Fruit fly (Drosophila melanogaster): Measurements from ENCODE around the gene Mnt.
A peak's percentile ranks its signal among the peaks of the same experiment; 100 is the strongest.

Mnt gene

DNA sequence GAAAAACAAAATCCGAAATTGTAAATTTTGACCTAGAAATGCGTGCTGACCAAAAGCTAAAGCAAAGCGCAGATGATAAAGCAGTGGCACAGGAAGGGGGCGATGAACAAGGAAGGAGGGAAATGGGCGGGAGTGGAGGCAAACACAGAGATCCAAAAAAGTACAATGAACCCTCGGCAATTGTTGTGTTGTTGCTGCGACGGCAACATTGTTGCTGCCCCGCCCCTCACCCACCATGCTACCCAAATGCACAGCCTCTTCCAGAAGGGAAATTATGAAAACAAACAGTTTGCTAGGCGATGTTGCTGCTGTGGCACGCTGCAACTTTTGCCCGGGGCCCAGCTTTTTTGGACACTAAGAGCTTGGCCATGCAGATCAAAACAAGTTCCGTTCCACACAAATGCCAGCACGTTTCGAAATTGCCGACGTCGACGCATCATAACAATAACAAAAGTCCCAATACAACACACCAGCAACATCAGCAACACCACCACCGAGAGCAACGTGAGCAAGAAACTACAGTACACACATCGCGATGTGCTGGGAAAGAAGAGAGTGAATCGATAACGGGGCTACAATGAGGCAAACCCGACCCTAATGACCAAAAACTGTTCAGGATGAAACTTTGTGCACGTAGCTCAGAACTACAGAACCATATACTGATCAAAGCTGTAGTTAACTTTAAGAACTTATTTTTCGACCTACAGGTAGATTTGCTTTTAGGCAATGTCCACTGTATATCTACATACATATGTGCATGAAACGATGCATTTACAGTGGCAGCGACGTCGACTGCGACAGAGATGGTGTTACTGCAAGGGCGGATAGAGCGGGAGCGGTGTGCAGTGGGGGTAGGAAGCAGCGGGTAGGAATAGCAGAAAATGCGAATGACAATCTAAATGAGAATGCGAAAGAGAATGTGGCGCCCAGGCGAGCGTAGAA is 15.1 kb downstream of the Mnt start (continued):
- TF ChIP-seq CG16815 (GFP tag; optimal IDR thresholded peaks at IDR 0.05): peak; percentile 59
- 0 out of 2 replicates have a peak, but pooled peaks have one; percentile 40 for TF ChIP-seq ssp (GFP tag; IDR thresholded peaks at IDR 0.05)
- TF ChIP-seq sd (tag; optimal IDR thresholded peaks at IDR 0.05): peak; percentile 21
- peak; percentile 73 for TF ChIP-seq CG11398 (GFP tag; optimal IDR thresholded peaks at IDR 0.05)
- TF ChIP-seq cato (GFP tag; optimal IDR thresholded peaks at IDR 0.05; ENCODE audit: borderline replicate concordance): peak; percentile 13
- no peak for TF ChIP-seq CG3281 (GFP tag; optimal IDR thresholded peaks at IDR 0.05)
- no peak for TF ChIP-seq Sin3A (optimal IDR thresholded peaks at IDR 0.05)
- TF ChIP-seq Dad (GFP tag; optimal IDR thresholded peaks at IDR 0.05): peak; percentile 44
- peak; percentile 9 for TF ChIP-seq CG10462 (GFP tag; optimal IDR thresholded peaks at IDR 0.05)
- peak; percentile 58; the same call in 1 of the 3 replicates for TF ChIP-seq CG2199 (GFP tag; IDR thresholded peaks at IDR 0.05)
- TF ChIP-seq Taf1 (GFP tag; IDR thresholded peaks at IDR 0.05): no peak
- peak; percentile 78 for TF ChIP-seq unpg (GFP tag; optimal IDR thresholded peaks at IDR 0.05)
- peak; percentile 88 for TF ChIP-seq Ets65A (GFP tag)
- peak; percentile 36 for TF ChIP-seq cwo (GFP tag; optimal IDR thresholded peaks at IDR 0.05)
- TF ChIP-seq caup (GFP tag; optimal IDR thresholded peaks at IDR 0.05; ENCODE audit: severe bottlenecking): no peak
- TF ChIP-seq Drgx (GFP tag; IDR thresholded peaks at IDR 0.05): peak; percentile 89
- TF ChIP-seq Hand (GFP tag; optimal IDR thresholded peaks at IDR 0.05): peak; percentile 5
- peak; percentile 55 for TF ChIP-seq pb (GFP tag; optimal IDR thresholded peaks at IDR 0.05)
- TF ChIP-seq GATAe (GFP tag; conservative IDR thresholded peaks at IDR 0.05): no peak
- TF ChIP-seq CG6765 (GFP tag; optimal IDR thresholded peaks at IDR 0.05): no peak
- peak; percentile 14 for TF ChIP-seq CG18764 (GFP tag; optimal IDR thresholded peaks at IDR 0.05)
- peak; percentile 50 for TF ChIP-seq repo (GFP tag; optimal IDR thresholded peaks at IDR 0.05)
- TF ChIP-seq Optix (GFP tag; IDR thresholded peaks at IDR 0.05): peak; percentile 67; the same call in 1 of the 3 replicates
- no peak for TF ChIP-seq schlank (tag; optimal IDR thresholded peaks at IDR 0.05)
- peak; percentile 62 for TF ChIP-seq ind (GFP tag; optimal IDR thresholded peaks at IDR 0.05)
- peak; percentile 2 for TF ChIP-seq CG4617 (GFP tag; optimal IDR thresholded peaks at IDR 0.05; ENCODE audit: borderline replicate concordance)
- peak; percentile 70 for TF ChIP-seq croc (GFP tag; conservative IDR thresholded peaks at IDR 0.05)
- TF ChIP-seq CG3726 (GFP tag; IDR thresholded peaks at IDR 0.05): peak; percentile 45; the same call in 1 of the 3 replicates
- TF ChIP-seq CG17612 (GFP tag; IDR thresholded peaks at IDR 0.05): no peak
- no peak for TF ChIP-seq Bteb2 (GFP tag; optimal IDR thresholded peaks at IDR 0.05)
- no peak for TF ChIP-seq CG15479 (GFP tag; optimal IDR thresholded peaks at IDR 0.05)
- no peak for TF ChIP-seq sc (optimal IDR thresholded peaks at IDR 0.05)
- TF ChIP-seq sc (GFP tag; optimal IDR thresholded peaks at IDR 0.05): peak; percentile 64
- no peak for TF ChIP-seq zf30C (GFP tag; optimal IDR thresholded peaks at IDR 0.05)
- peak; percentile 70 for TF ChIP-seq esg (GFP tag; conservative IDR thresholded peaks at IDR 0.05)
- no peak for TF ChIP-seq h (optimal IDR thresholded peaks at IDR 0.05)
- TF ChIP-seq Blimp-1 (GFP tag; optimal IDR thresholded peaks at IDR 0.05): peak; percentile 78
- TF ChIP-seq CG1647 (GFP tag; optimal IDR thresholded peaks at IDR 0.05): no peak
- TF ChIP-seq CG2712 (tag; optimal IDR thresholded peaks at IDR 0.05): peak; percentile 83
- peak in 1 of 3 experiments; percentile 71 for TF ChIP-seq lola (GFP tag; optimal IDR thresholded peaks at IDR 0.05)
- TF ChIP-seq CG18599 (GFP tag; optimal IDR thresholded peaks at IDR 0.05): peak; percentile 66
- TF ChIP-seq Hr51 (GFP tag; optimal IDR thresholded peaks at IDR 0.05): peak in 1 of 2 experiments; percentile 74
- peak; percentile 64 for TF ChIP-seq CG6654 (GFP tag; optimal IDR thresholded peaks at IDR 0.05)
- no peak for TF ChIP-seq Fer2 (tag; optimal IDR thresholded peaks at IDR 0.05)
- peak; percentile 66 for TF ChIP-seq CG16863 (GFP tag; optimal IDR thresholded peaks at IDR 0.05)
- TF ChIP-seq CG10565 (GFP tag; optimal IDR thresholded peaks at IDR 0.05): no peak
- TF ChIP-seq Lim3 (GFP tag; IDR thresholded peaks at IDR 0.05): no peak
- TF ChIP-seq sima (GFP tag; optimal IDR thresholded peaks at IDR 0.05): no peak
- peak; percentile 62 for TF ChIP-seq CG4424 (GFP tag; optimal IDR thresholded peaks at IDR 0.05)
